Worm (Caenorhabditis elegans) whole organism, young adult: ENCODE measurements around the gene T02H6.8.

Experiments used
- Y67H2A.10 ChIP-seq: fragments of 200-800 bp; sonication (Bioruptor generic); conservative IDR thresholded peaks from 2 replicates; pipeline ENCODE4 v1.3.6; 2022; ENCODE audit warnings: missing genetic modification reagents, missing genetic modification characterization, missing compliant biosample characterization
- ets-4 ChIP-seq: fragments of 200-800 bp; sonication (Bioruptor generic); optimal IDR thresholded peaks from 2 replicates; lab custom pipeline; 2018; ENCODE audit warnings: mild to moderate bottlenecking, missing genetic modification characterization, missing compliant biosample characterization
- ztf-22 ChIP-seq: fragments of 200-800 bp; sonication (Bioruptor generic); optimal IDR thresholded peaks from 2 replicates; lab custom pipeline; 2018; ENCODE audit warnings: mild to moderate bottlenecking, missing genetic modification characterization, moderate library complexity, missing compliant biosample characterization
- ztf-6 ChIP-seq: fragments of 200-800 bp; sonication (Bioruptor generic); IDR thresholded peaks from 2 replicates; pipeline ENCODE4 v1.3.6; 2022; ENCODE audit warnings: missing genetic modification reagents, missing genetic modification characterization, missing compliant biosample characterization

ce11 chrII:675303-675702 lies 5.3 kb upstream of the T02H6.8 start, which contains the start of gene Y39F10C.1:
- TF ChIP-seq ztf-6 (GFP tag; lab: Robert Waterston, UW), result no peak
- no peak for TF ChIP-seq ets-4 (GFP tag; lab: Kevin White, UChicago)
- TF ChIP-seq Y67H2A.10 (GFP tag; lab: Robert Waterston, UW), result no peak
- no peak for TF ChIP-seq ztf-22 (GFP tag; lab: Kevin White, UChicago)
